Worm (Caenorhabditis elegans) whole organism, L2 larva: ENCODE results near the gene Y39A1A.24.
A peak's percentile ranks its signal among the peaks of the same experiment; 100 is the strongest.

Experiments used
- Y55F3AM.14 ChIP-seq: fragments of 200-800 bp; sonication (Bioruptor generic); optimal IDR thresholded peaks from 2 replicates; lab custom pipeline; 2018; ENCODE audit warnings: mild to moderate bottlenecking, missing genetic modification characterization, missing compliant biosample characterization
- nhr-129 ChIP-seq: fragments of 150-350 bp; optimal IDR thresholded peaks from 2 replicates; lab custom pipeline; 2014; ENCODE audit warnings: missing biosample characterization, missing genetic modification characterization
- nhr-25 ChIP-seq: fragments of 150-350 bp; sonication (generic microtip); optimal IDR thresholded peaks from 3 replicates; lab custom pipeline; 2014; ENCODE audit warnings: missing biosample characterization, missing genetic modification characterization
- sma-3 ChIP-seq: sonication (generic microtip); optimal IDR thresholded peaks from 2 replicates; lab custom pipeline; 2016; ENCODE audit warnings: missing genetic modification reagents, missing genetic modification characterization, missing compliant biosample characterization
- zag-1 ChIP-seq: fragments of 150-350 bp; optimal IDR thresholded peaks from 2 replicates; lab custom pipeline; 2014; ENCODE audit warnings: missing biosample characterization, missing genetic modification characterization

The Y39A1A.24 gene

DNA sequence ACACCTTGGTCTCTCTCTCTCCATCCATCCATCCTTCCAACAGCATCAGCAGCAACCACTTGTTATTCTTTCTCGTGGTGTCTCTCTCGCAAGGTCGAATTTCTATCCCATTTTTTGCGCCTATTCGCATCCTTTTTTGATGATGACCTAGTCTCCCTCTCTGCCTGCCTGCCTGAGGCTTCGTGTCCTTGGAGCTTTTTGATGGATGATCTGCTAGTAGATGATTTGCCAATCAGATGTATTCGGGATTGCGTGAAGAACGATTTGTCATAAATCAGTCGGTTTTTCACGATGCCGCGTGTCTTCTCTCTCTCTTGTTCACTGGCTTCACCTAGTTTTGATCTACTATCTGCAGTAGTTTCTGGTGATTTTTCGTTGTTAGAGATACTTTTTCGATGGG, 48.9 kb downstream of the Y39A1A.24 start:
- TF ChIP-seq zag-1 (no peak), sma-3 (GFP tag; lab: Kevin White, UChicago) (peak; percentile 11), Y55F3AM.14 (GFP tag; lab: Kevin White, UChicago) (no peak), nhr-129 (tag; lab: Kevin White, UChicago) (peak; percentile 7), nhr-25 (tag; lab: Kevin White, UChicago) (peak; percentile 30)
